Fruit fly (Drosophila melanogaster) whole organism, embryonic: ENCODE measurements around the gene SKIP.
A peak's percentile ranks its signal among the peaks of the same experiment; 100 is the strongest.

Experiments
- Bgb ChIP-seq: fragments of 200-800 bp; sonication (Bioruptor generic); IDR thresholded peaks from 2 replicates; pipeline ENCODE4 v1.3.6; 2022; ENCODE audit warnings: missing biosample characterization, missing genetic modification characterization; ENCODE audit not compliant: partially characterized antibody
- CG10654 ChIP-seq: fragments of 200-800 bp; sonication (Bioruptor generic); optimal IDR thresholded peaks from 2 replicates; lab custom pipeline; 2016; ENCODE audit warnings: missing biosample characterization, missing genetic modification characterization
- CG10979 ChIP-seq: fragments of 200-800 bp; sonication (Bioruptor generic); optimal IDR thresholded peaks from 2 replicates; lab custom pipeline; 2018; ENCODE audit warnings: missing biosample characterization, mild to moderate bottlenecking, missing genetic modification characterization, moderate library complexity
- CG11696 ChIP-seq: fragments of 200-800 bp; sonication (Bioruptor generic); IDR thresholded peaks from 2 replicates; pipeline ENCODE4 v1.3.6; 2022; ENCODE audit warnings: missing biosample characterization, missing genetic modification characterization
- CG12071 ChIP-seq: fragments of 200-800 bp; sonication (Bioruptor generic); optimal IDR thresholded peaks from 3 replicates; lab custom pipeline; 2018; ENCODE audit warnings: missing biosample characterization, mild to moderate bottlenecking, missing genetic modification characterization
- CG12219 ChIP-seq: fragments of 200-800 bp; sonication (Bioruptor generic); optimal IDR thresholded peaks from 3 replicates; lab custom pipeline; 2018; ENCODE audit warnings: missing biosample characterization, mild to moderate bottlenecking, missing genetic modification characterization
- CG13775 ChIP-seq: fragments of 200-800 bp; sonication (Bioruptor generic); optimal IDR thresholded peaks from 3 replicates; lab custom pipeline; 2017; ENCODE audit warnings: missing biosample characterization, mild to moderate bottlenecking, missing genetic modification characterization
- CG15601 ChIP-seq: fragments of 200-800 bp; sonication (Bioruptor generic); optimal IDR thresholded peaks from 3 replicates; lab custom pipeline; 2019; ENCODE audit warnings: missing biosample characterization, mild to moderate bottlenecking, missing genetic modification characterization, moderate library complexity
- CG16779 ChIP-seq: fragments of 200-800 bp; sonication (Bioruptor generic); IDR thresholded peaks from 2 replicates; pipeline ENCODE4 v1.3.6; 2022; ENCODE audit warnings: missing biosample characterization, missing genetic modification characterization
- CG16815 ChIP-seq: fragments of 200-800 bp; sonication (Bioruptor generic); optimal IDR thresholded peaks from 3 replicates; lab custom pipeline; 2017; ENCODE audit warnings: missing biosample characterization, mild to moderate bottlenecking, missing genetic modification characterization
- CG16863 ChIP-seq: fragments of 200-800 bp; sonication (Bioruptor generic); optimal IDR thresholded peaks from 3 replicates; lab custom pipeline; 2016; ENCODE audit warnings: missing biosample characterization, missing genetic modification characterization
- CG17186 ChIP-seq: fragments of 200-800 bp; sonication (Bioruptor generic); optimal IDR thresholded peaks from 3 replicates; lab custom pipeline; 2017; ENCODE audit warnings: missing biosample characterization, missing genetic modification reagents, missing genetic modification characterization
- CG17328 ChIP-seq: fragments of 200-800 bp; sonication (Bioruptor generic); IDR thresholded peaks from 2 replicates; pipeline ENCODE4 v1.3.6; 2022; ENCODE audit warnings: missing biosample characterization, missing genetic modification characterization
- CG17568 ChIP-seq: fragments of 200-800 bp; sonication (Bioruptor generic); optimal IDR thresholded peaks from 2 replicates; lab custom pipeline; 2018; ENCODE audit warnings: missing biosample characterization, mild to moderate bottlenecking, missing genetic modification characterization, moderate library complexity
- CG17802 ChIP-seq: fragments of 200-800 bp; sonication (Bioruptor generic); optimal IDR thresholded peaks from 2 replicates; lab custom pipeline; 2018; ENCODE audit warnings: missing biosample characterization, mild to moderate bottlenecking, missing genetic modification characterization, moderate library complexity
- CG18599 ChIP-seq: fragments of 200-800 bp; sonication (Bioruptor generic); optimal IDR thresholded peaks from 3 replicates; lab custom pipeline; 2017; ENCODE audit warnings: missing biosample characterization, missing genetic modification characterization, mild to moderate bottlenecking, moderate library complexity, missing genetic modification reagents
- CG2678 ChIP-seq: fragments of 200-800 bp; sonication (Bioruptor generic); optimal IDR thresholded peaks from 3 replicates; lab custom pipeline; 2019; ENCODE audit warnings: missing biosample characterization, mild to moderate bottlenecking, missing genetic modification characterization, moderate library complexity
- CG31365 ChIP-seq: fragments of 200-800 bp; sonication (Bioruptor generic); optimal IDR thresholded peaks from 2 replicates; lab custom pipeline; 2018; ENCODE audit warnings: missing biosample characterization, mild to moderate bottlenecking, missing genetic modification characterization
- CG33557 ChIP-seq: fragments of 200-800 bp; sonication (Bioruptor generic); optimal IDR thresholded peaks from 2 replicates; lab custom pipeline; 2019; ENCODE audit warnings: missing biosample characterization, mild to moderate bottlenecking, missing genetic modification characterization, moderate library complexity
- CG6254 ChIP-seq: fragments of 200-800 bp; sonication (Bioruptor generic); optimal IDR thresholded peaks from 3 replicates; lab custom pipeline; 2017; ENCODE audit warnings: mild to moderate bottlenecking, missing biosample characterization, missing genetic modification reagents, missing genetic modification characterization
- CG6654 ChIP-seq: fragments of 200-800 bp; sonication (Bioruptor generic); optimal IDR thresholded peaks from 2 replicates; lab custom pipeline; 2017; ENCODE audit warnings: missing biosample characterization, mild to moderate bottlenecking, missing genetic modification characterization
- CG7357 ChIP-seq: fragments of 200-800 bp; sonication (Bioruptor generic); IDR thresholded peaks from 3 replicates; pipeline ENCODE4 v1.3.6; 2022; ENCODE audit warnings: missing biosample characterization, missing genetic modification characterization
- CG8944 ChIP-seq: fragments of 200-800 bp; sonication (Bioruptor generic); optimal IDR thresholded peaks from 3 replicates; lab custom pipeline; 2016; ENCODE audit warnings: missing biosample characterization, missing genetic modification characterization
- D19B ChIP-seq: fragments of 200-800 bp; sonication (Bioruptor generic); optimal IDR thresholded peaks from 2 replicates; lab custom pipeline; 2017; ENCODE audit warnings: missing biosample characterization, mild to moderate bottlenecking, missing genetic modification characterization
- GATAe ChIP-seq: fragments of 200-800 bp; sonication (Bioruptor generic); conservative IDR thresholded peaks from 2 replicates; pipeline ENCODE4 v1.3.6; 2022; ENCODE audit warnings: missing biosample characterization, missing genetic modification characterization
- Lpt ChIP-seq: fragments of >200 bp; optimal IDR thresholded peaks from 2 replicates; lab custom pipeline; 2018; ENCODE audit warnings: missing biosample characterization, missing genetic modification characterization
- Mad ChIP-seq: fragments of 200-800 bp; sonication (Bioruptor generic); optimal IDR thresholded peaks from 2 replicates; lab custom pipeline; 2016; ENCODE audit warnings: missing biosample characterization, missing genetic modification characterization
- Oli ChIP-seq: fragments of 200-800 bp; sonication (Bioruptor generic); optimal IDR thresholded peaks from 2 replicates; lab custom pipeline; 2018; ENCODE audit warnings: missing biosample characterization, mild to moderate bottlenecking, missing genetic modification characterization, moderate library complexity
- Trl ChIP-seq, 3 experiments: fragments of >200 bp in 2 of 3; fragments of 200-800 bp in 1 of 3; sonication (Bioruptor generic) in 1 of 3; optimal IDR thresholded peaks; 2 replicates in 1 of 3; 3 replicates in 2 of 3; lab custom pipeline; 2016 to 2017; ENCODE audit warnings: missing biosample characterization in 1 of 3, missing genetic modification characterization in 1 of 3
- bcd ChIP-seq: fragments of 200-800 bp; sonication (Bioruptor generic); optimal IDR thresholded peaks from 2 replicates; lab custom pipeline; 2017; ENCODE audit warnings: missing biosample characterization, mild to moderate bottlenecking, missing genetic modification characterization
- cato ChIP-seq: fragments of 200-800 bp; sonication (Bioruptor generic); optimal IDR thresholded peaks from 2 replicates; lab custom pipeline; 2016; ENCODE audit warnings: missing biosample characterization, missing genetic modification characterization, borderline replicate concordance
- dati ChIP-seq: fragments of 200-800 bp; sonication (Bioruptor generic); IDR thresholded peaks from 2 replicates; pipeline ENCODE4 v1.3.6; 2022; ENCODE audit warnings: missing biosample characterization, missing genetic modification characterization
- dysf ChIP-seq: fragments of 200-800 bp; sonication (Bioruptor generic); IDR thresholded peaks from 3 replicates; pipeline ENCODE4 v1.3.6; 2022; ENCODE audit warnings: missing biosample characterization, missing genetic modification characterization
- gcm ChIP-seq: fragments of 200-800 bp; sonication (Bioruptor generic); optimal IDR thresholded peaks from 2 replicates; lab custom pipeline; 2019; ENCODE audit warnings: missing biosample characterization, mild to moderate bottlenecking, missing genetic modification characterization, moderate library complexity
- gro ChIP-seq: fragments of 200-800 bp; sonication (Bioruptor generic); optimal IDR thresholded peaks from 2 replicates; lab custom pipeline; 2016; ENCODE audit warnings: missing biosample characterization, missing genetic modification characterization
- her ChIP-seq: fragments of 200-800 bp; sonication (Bioruptor generic); optimal IDR thresholded peaks from 2 replicates; lab custom pipeline; 2016; ENCODE audit warnings: missing biosample characterization, missing genetic modification characterization
- knrl ChIP-seq: fragments of 200-800 bp; sonication (Bioruptor generic); IDR thresholded peaks from 3 replicates; pipeline ENCODE4 v1.3.6; 2022; ENCODE audit warnings: missing biosample characterization, missing genetic modification characterization; ENCODE audit not compliant: partially characterized antibody
- lilli ChIP-seq: fragments of 200-800 bp; sonication (Bioruptor generic); optimal IDR thresholded peaks from 3 replicates; lab custom pipeline; 2016; ENCODE audit warnings: missing biosample characterization, missing genetic modification characterization
- luna ChIP-seq: fragments of 200-800 bp; sonication (Bioruptor generic); optimal IDR thresholded peaks from 2 replicates; lab custom pipeline; 2016; ENCODE audit warnings: missing biosample characterization, missing genetic modification characterization
- maf-S ChIP-seq: fragments of 200-800 bp; sonication (Bioruptor generic); optimal IDR thresholded peaks from 2 replicates; lab custom pipeline; 2016; ENCODE audit warnings: missing biosample characterization, missing genetic modification characterization
- mam ChIP-seq: fragments of 200-800 bp; sonication (Bioruptor generic); optimal IDR thresholded peaks from 3 replicates; lab custom pipeline; 2016; ENCODE audit warnings: missing biosample characterization, missing genetic modification characterization
- pan ChIP-seq, 4 experiments: fragments of >200 bp in 3 of 4; fragments of 200-800 bp in 1 of 4; sonication (Bioruptor generic) in 1 of 4; optimal IDR thresholded peaks in 3 of 4; IDR thresholded peaks in 1 of 4; 2 replicates each; pipeline versions ENCODE4 v1.3.6 to Lab custom; 2017 to 2022; ENCODE audit warnings: missing biosample characterization in 2 of 4, missing genetic modification characterization in 2 of 4, mixed read lengths in 1 of 4
- pzg ChIP-seq: fragments of 200-800 bp; sonication (Bioruptor generic); optimal IDR thresholded peaks from 3 replicates; lab custom pipeline; 2018; ENCODE audit warnings: missing biosample characterization, mild to moderate bottlenecking, missing genetic modification characterization, moderate library complexity
- row ChIP-seq: fragments of 200-800 bp; sonication (Bioruptor generic); IDR thresholded peaks from 3 replicates; pipeline ENCODE4 v1.3.6; 2022; ENCODE audit warnings: missing biosample characterization, missing genetic modification characterization
- tgo ChIP-seq: fragments of 200-800 bp; sonication (Bioruptor generic); IDR thresholded peaks from 3 replicates; pipeline ENCODE4 v1.3.6; 2022; ENCODE audit warnings: missing biosample characterization, missing genetic modification characterization
- tio ChIP-seq: fragments of 200-800 bp; sonication (Bioruptor generic); optimal IDR thresholded peaks from 2 replicates; lab custom pipeline; 2017; ENCODE audit warnings: missing biosample characterization, missing genetic modification characterization, inconsistent platforms
- yki ChIP-seq: fragments of >200 bp; optimal IDR thresholded peaks from 3 replicates; lab custom pipeline; 2018
- zen2 ChIP-seq: fragments of 200-800 bp; sonication (Bioruptor generic); IDR thresholded peaks from 3 replicates; pipeline ENCODE4 v1.3.6; 2022; ENCODE audit warnings: missing biosample characterization, missing genetic modification characterization; ENCODE audit not compliant: partially characterized antibody

SKIP gene

dm6 chr3R:22172454-22173413, 39.1 kb downstream of the SKIP start (continued):
- TF ChIP-seq Mad (GFP tag; lab: Kevin White, UChicago) (no peak), maf-S (GFP tag; lab: Kevin White, UChicago) (no peak), pan (optimal IDR thresholded peaks at IDR 0.05; lab: Kevin White, UChicago) (no peak), pan (GFP tag; optimal IDR thresholded peaks at IDR 0.05 in 1 of 2, IDR thresholded peaks at IDR 0.05 in 1 of 2) (no peak), knrl (GFP tag; lab: Robert Waterston, UW) (no peak), gro (no peak), luna (GFP tag; lab: Kevin White, UChicago) (no peak), yki (lab: Kevin White, UChicago) (no peak), CG10979 (tag; lab: Kevin White, UChicago) (peak; percentile 10), CG12071 (no peak), tio (GFP tag; lab: Kevin White, UChicago) (no peak), row (0 out of 3 replicates have a peak, but pooled peaks have one; percentile 40), dysf (GFP tag; lab: Robert Waterston, UW) (peak; percentile 50; the same call in 1 of the 3 replicates), CG16779 (GFP tag; lab: Robert Waterston, UW) (no peak), Oli (peak; percentile 39), mam (GFP tag; lab: Kevin White, UChicago) (no peak), pzg (no peak), CG17328 (GFP tag; lab: Robert Waterston, UW) (no peak), CG6654 (GFP tag; lab: Kevin White, UChicago) (no peak), CG33557 (GFP tag; lab: Kevin White, UChicago) (no peak), Trl (optimal IDR thresholded peaks at IDR 0.05; lab: Kevin White, UChicago) (no peak), Trl (GFP tag; optimal IDR thresholded peaks at IDR 0.05; lab: Kevin White, UChicago) (no peak), CG13775 (GFP tag; lab: Kevin White, UChicago) (no peak), CG7357 (GFP tag; lab: Robert Waterston, UW) (no peak), CG12219 (GFP tag; lab: Kevin White, UChicago) (peak; percentile 0), Lpt (GFP tag; lab: Kevin White, UChicago) (no peak), CG31365 (tag; lab: Kevin White, UChicago) (no peak), CG17568 (GFP tag; lab: Kevin White, UChicago) (no peak), CG6254 (GFP tag; lab: Kevin White, UChicago) (no peak), D19B (no peak), CG11696 (no peak), gcm (GFP tag; lab: Kevin White, UChicago) (no peak), tgo (GFP tag; lab: Robert Waterston, UW) (0 out of 3 replicates have a peak, but pooled peaks have one; percentile 21), lilli (GFP tag; lab: Kevin White, UChicago) (no peak), CG8944 (GFP tag; lab: Kevin White, UChicago) (no peak), zen2 (no peak; the same call in 2 of the 3 replicates), cato (GFP tag; lab: Kevin White, UChicago) (no peak), her (GFP tag; lab: Kevin White, UChicago) (no peak), CG2678 (tag; lab: Kevin White, UChicago) (peak; percentile 39), Bgb (GFP tag; lab: Robert Waterston, UW) (no peak), GATAe (GFP tag; lab: Robert Waterston, UW) (no peak), dati (GFP tag; lab: Robert Waterston, UW) (no peak), CG18599 (GFP tag; lab: Kevin White, UChicago) (no peak), CG15601 (tag; lab: Kevin White, UChicago) (no peak), CG16815 (no peak), CG17802 (tag; lab: Kevin White, UChicago) (no peak), bcd (no peak), CG17186 (GFP tag; lab: Kevin White, UChicago) (no peak), CG10654 (GFP tag; lab: Kevin White, UChicago) (no peak), CG16863 (no peak)
